Worm (Caenorhabditis elegans) whole organism, mixed stage, embryonic: ENCODE measurements around the gene Y34B4A.10.

Experiments used
- M03D4.4 ChIP-seq: sonication (generic microtip); optimal IDR thresholded peaks from 2 replicates; lab custom pipeline; 2017; ENCODE audit warnings: mild to moderate bottlenecking, missing genetic modification characterization, missing compliant biosample characterization
- bed-3 ChIP-seq: fragments of 200-800 bp; sonication (Bioruptor generic); optimal IDR thresholded peaks from 3 replicates; lab custom pipeline; 2018; ENCODE audit warnings: mild to moderate bottlenecking, missing genetic modification characterization, moderate library complexity, missing compliant biosample characterization
- blmp-1 ChIP-seq: fragments of 150-350 bp; optimal IDR thresholded peaks from 2 replicates; lab custom pipeline; 2014; ENCODE audit warnings: missing biosample characterization, missing genetic modification characterization
- ceh-39 ChIP-seq: fragments of 150-350 bp; optimal IDR thresholded peaks from 2 replicates; lab custom pipeline; 2014; ENCODE audit warnings: missing biosample characterization, missing genetic modification characterization
- ceh-43 ChIP-seq: fragments of 200-800 bp; sonication (Bioruptor generic); optimal IDR thresholded peaks from 2 replicates; lab custom pipeline; 2018; ENCODE audit warnings: mild to moderate bottlenecking, missing genetic modification characterization, moderate library complexity, missing compliant biosample characterization
- ceh-83 ChIP-seq: fragments of 200-800 bp; sonication (Bioruptor generic); optimal IDR thresholded peaks from 2 replicates; lab custom pipeline; 2018; ENCODE audit warnings: mild to moderate bottlenecking, missing genetic modification characterization, missing compliant biosample characterization
- ces-1 ChIP-seq: fragments of 150-350 bp; optimal IDR thresholded peaks from 2 replicates; lab custom pipeline; 2014; ENCODE audit warnings: missing biosample characterization, missing genetic modification reagents, missing genetic modification characterization
- cnd-1 ChIP-seq: fragments of 200-800 bp; sonication (Bioruptor generic); optimal IDR thresholded peaks from 2 replicates; lab custom pipeline; 2018; ENCODE audit warnings: mild to moderate bottlenecking, missing genetic modification characterization, missing compliant biosample characterization
- drap-1 ChIP-seq: fragments of 200-800 bp; sonication (Bioruptor generic); optimal IDR thresholded peaks from 3 replicates; lab custom pipeline; 2018; ENCODE audit warnings: mild to moderate bottlenecking, missing genetic modification characterization, missing compliant biosample characterization
- elt-3 ChIP-seq: fragments of 150-350 bp; optimal IDR thresholded peaks from 2 replicates; lab custom pipeline; 2014; ENCODE audit warnings: missing biosample characterization, missing genetic modification characterization
- flh-1 ChIP-seq: fragments of 200-800 bp; sonication (Bioruptor generic); optimal IDR thresholded peaks from 2 replicates; lab custom pipeline; 2018; ENCODE audit warnings: mild to moderate bottlenecking, missing genetic modification characterization, moderate library complexity, missing compliant biosample characterization
- ham-2 ChIP-seq: fragments of 200-800 bp; sonication (Bioruptor generic); optimal IDR thresholded peaks from 2 replicates; lab custom pipeline; 2018; ENCODE audit warnings: mild to moderate bottlenecking, missing genetic modification characterization, missing compliant biosample characterization
- hlh-1 ChIP-seq: fragments of 150-350 bp; optimal IDR thresholded peaks from 2 replicates; lab custom pipeline; 2014; ENCODE audit warnings: missing biosample characterization, missing genetic modification reagents, missing genetic modification characterization
- lin-13 ChIP-seq: fragments of 150-350 bp; optimal IDR thresholded peaks from 2 replicates; lab custom pipeline; 2014; ENCODE audit warnings: missing biosample characterization, missing genetic modification characterization
- lin-32 ChIP-seq: fragments of 200-800 bp; sonication (Bioruptor generic); optimal IDR thresholded peaks from 2 replicates; lab custom pipeline; 2018; ENCODE audit warnings: mild to moderate bottlenecking, missing genetic modification characterization, missing compliant biosample characterization
- lsy-2 ChIP-seq: fragments of 150-350 bp; optimal IDR thresholded peaks from 2 replicates; lab custom pipeline; 2014; ENCODE audit warnings: missing biosample characterization, missing genetic modification characterization
- mab-5 ChIP-seq: fragments of 150-350 bp; optimal IDR thresholded peaks from 2 replicates; lab custom pipeline; 2014; ENCODE audit warnings: missing biosample characterization, missing genetic modification characterization
- mep-1 ChIP-seq: fragments of 150-350 bp; optimal IDR thresholded peaks from 2 replicates; lab custom pipeline; 2017; ENCODE audit warnings: missing biosample characterization, missing genetic modification reagents, missing genetic modification characterization, inconsistent platforms
- mls-2 ChIP-seq: sonication (generic microtip); optimal IDR thresholded peaks from 2 replicates; lab custom pipeline; 2016; ENCODE audit warnings: mild to moderate bottlenecking, missing genetic modification characterization, moderate library complexity, missing compliant biosample characterization
- nhr-12 ChIP-seq: fragments of 150-350 bp; optimal IDR thresholded peaks from 2 replicates; lab custom pipeline; 2014; ENCODE audit warnings: missing biosample characterization, missing genetic modification characterization
- nhr-2 ChIP-seq: fragments of 150-350 bp; optimal IDR thresholded peaks from 2 replicates; lab custom pipeline; 2014; ENCODE audit warnings: missing biosample characterization, missing genetic modification characterization
- nhr-237 ChIP-seq: fragments of 150-350 bp; optimal IDR thresholded peaks from 2 replicates; lab custom pipeline; 2014; ENCODE audit warnings: missing biosample characterization, missing genetic modification characterization
- pha-4 ChIP-seq: fragments of 150-350 bp; optimal IDR thresholded peaks from 2 replicates; lab custom pipeline; 2018; ENCODE audit warnings: missing biosample characterization, missing genetic modification reagents, missing genetic modification characterization
- sem-2 ChIP-seq: fragments of 200-800 bp; sonication (Bioruptor generic); optimal IDR thresholded peaks from 2 replicates; lab custom pipeline; 2018; ENCODE audit warnings: mild to moderate bottlenecking, missing genetic modification characterization, missing compliant biosample characterization
- snpc-4 ChIP-seq: fragments of 150-350 bp; optimal IDR thresholded peaks from 2 replicates; lab custom pipeline; 2014; ENCODE audit warnings: missing biosample characterization, missing genetic modification characterization
- tbx-8 ChIP-seq: fragments of 200-800 bp; sonication (Bioruptor generic); optimal IDR thresholded peaks from 2 replicates; lab custom pipeline; 2018; ENCODE audit warnings: mild to moderate bottlenecking, missing genetic modification characterization, moderate library complexity, missing compliant biosample characterization
- unc-120 ChIP-seq: sonication (generic microtip); optimal IDR thresholded peaks from 2 replicates; lab custom pipeline; 2017; ENCODE audit warnings: missing genetic modification characterization, missing compliant biosample characterization; ENCODE audit not compliant: poor library complexity, severe bottlenecking
- unc-39 ChIP-seq: fragments of 150-350 bp; optimal IDR thresholded peaks from 2 replicates; lab custom pipeline; 2014; ENCODE audit warnings: missing biosample characterization, missing genetic modification characterization
- unc-62 ChIP-seq: fragments of 150-350 bp; optimal IDR thresholded peaks from 2 replicates; lab custom pipeline; 2014; ENCODE audit warnings: missing biosample characterization, missing genetic modification reagents, missing genetic modification characterization
- zip-8 ChIP-seq: fragments of 150-350 bp; optimal IDR thresholded peaks from 2 replicates; lab custom pipeline; 2014; ENCODE audit warnings: missing biosample characterization, missing genetic modification characterization
- ztf-11 ChIP-seq: fragments of 150-350 bp; optimal IDR thresholded peaks from 2 replicates; lab custom pipeline; 2014; ENCODE audit warnings: missing biosample characterization, missing genetic modification characterization

Gene Y34B4A.10

ce11 chrX:5214790-5215189 lies 34.9 kb upstream of the Y34B4A.10 start:
- TF ChIP-seq ceh-43 (no peak), snpc-4 (no peak), mab-5 (no peak), drap-1 (GFP tag; lab: Kevin White, UChicago) (no peak), lin-32 (GFP tag; lab: Kevin White, UChicago) (no peak), unc-120 (tag; lab: Kevin White, UChicago) (no peak), ztf-11 (tag; lab: Kevin White, UChicago) (no peak), mls-2 (tag; lab: Kevin White, UChicago) (no peak), mep-1 (tag; lab: Kevin White, UChicago) (no peak)

ce11 chrX:5216063-5216462 lies 33.6 kb upstream of the Y34B4A.10 start, which contains the start of gene hrpa-2:
Gene hrpa-2 (plus strand): TSS chrX:5216363.
- TF ChIP-seq cnd-1 (no peak), pha-4 (no peak), ces-1 (no peak), lin-32 (GFP tag; lab: Kevin White, UChicago) (no peak), lsy-2 (no peak), nhr-2 (no peak), nhr-12 (tag; lab: Kevin White, UChicago) (no peak), drap-1 (GFP tag; lab: Kevin White, UChicago) (no peak), ceh-39 (tag; lab: Kevin White, UChicago) (no peak), unc-39 (tag; lab: Kevin White, UChicago) (no peak), M03D4.4 (tag; lab: Kevin White, UChicago) (no peak), hlh-1 (tag; lab: Kevin White, UChicago) (no peak), unc-62 (GFP tag; lab: Kevin White, UChicago) (no peak), blmp-1 (no peak), elt-3 (tag; lab: Kevin White, UChicago) (no peak), mep-1 (tag; lab: Kevin White, UChicago) (no peak), ztf-11 (tag; lab: Kevin White, UChicago) (no peak), unc-120 (tag; lab: Kevin White, UChicago) (no peak), ceh-83 (GFP tag; lab: Kevin White, UChicago) (no peak)

- no peak for TF ChIP-seq flh-1 (GFP tag; lab: Kevin White, UChicago)
- TF ChIP-seq ces-1: no peak
- no peak for TF ChIP-seq M03D4.4 (tag; lab: Kevin White, UChicago)
- TF ChIP-seq ceh-39 (tag; lab: Kevin White, UChicago): no peak
- TF ChIP-seq nhr-12 (tag; lab: Kevin White, UChicago): no peak
- TF ChIP-seq lin-32 (GFP tag; lab: Kevin White, UChicago): no peak
- no peak for TF ChIP-seq nhr-237
- TF ChIP-seq ztf-11 (tag; lab: Kevin White, UChicago): no peak
- no peak for TF ChIP-seq unc-62 (GFP tag; lab: Kevin White, UChicago)
- TF ChIP-seq sem-2 (GFP tag; lab: Kevin White, UChicago): no peak
- TF ChIP-seq unc-120 (tag; lab: Kevin White, UChicago): no peak
- TF ChIP-seq nhr-2: no peak
- TF ChIP-seq pha-4: no peak
- TF ChIP-seq drap-1 (GFP tag; lab: Kevin White, UChicago): no peak
- TF ChIP-seq, all 35 proteins: peak for 0
Observed at ce11 chrX:5218323-5218722, 31.4 kb upstream of the Y34B4A.10 start.

- TF ChIP-seq unc-39 (tag; lab: Kevin White, UChicago): no peak
- TF ChIP-seq ztf-11 (tag; lab: Kevin White, UChicago): no peak
- no peak for TF ChIP-seq M03D4.4 (tag; lab: Kevin White, UChicago)
- TF ChIP-seq ces-1: no peak
- TF ChIP-seq drap-1 (GFP tag; lab: Kevin White, UChicago): no peak
- no peak for TF ChIP-seq cnd-1
- no peak for TF ChIP-seq snpc-4
- no peak for TF ChIP-seq zip-8
- TF ChIP-seq lin-13 (tag; lab: Kevin White, UChicago): no peak
- TF ChIP-seq, all 35 proteins: peak for 0
Observed at ce11 chrX:5226265-5226664, 23.4 kb upstream of the Y34B4A.10 start, which contains the start of gene H28G03.3. Gene H28G03.3 (minus strand): TSS chrX:5226365.

- TF ChIP-seq bed-3 (GFP tag; lab: Kevin White, UChicago): no peak
- no peak for TF ChIP-seq ceh-39 (tag; lab: Kevin White, UChicago)
- no peak for TF ChIP-seq lsy-2
- TF ChIP-seq ztf-11 (tag; lab: Kevin White, UChicago): no peak
- no peak for TF ChIP-seq unc-120 (tag; lab: Kevin White, UChicago)
- no peak for TF ChIP-seq ham-2
- no peak for TF ChIP-seq flh-1 (GFP tag; lab: Kevin White, UChicago)
- no peak for TF ChIP-seq drap-1 (GFP tag; lab: Kevin White, UChicago)
- TF ChIP-seq M03D4.4 (tag; lab: Kevin White, UChicago): no peak
- TF ChIP-seq nhr-237: no peak
- no peak for TF ChIP-seq lin-32 (GFP tag; lab: Kevin White, UChicago)
- no peak for TF ChIP-seq lin-13 (tag; lab: Kevin White, UChicago)
- TF ChIP-seq unc-62 (GFP tag; lab: Kevin White, UChicago): no peak
- TF ChIP-seq tbx-8 (GFP tag; lab: Kevin White, UChicago): no peak
- no peak for TF ChIP-seq mls-2 (tag; lab: Kevin White, UChicago)
- no peak for TF ChIP-seq zip-8
Observed at ce11 chrX:5238246-5238645, 11.5 kb upstream of the Y34B4A.10 start.
